Worm (Caenorhabditis elegans): Measurements from ENCODE around the gene F08F8.11.

The F08F8.11 gene

ce11 chrIII:7365602-7366001 is at the start of gene F08F8.11:
Gene F08F8.11, plus strand, starts transcription at chrIII:7365902.
- no peak for TF ChIP-seq bed-3 (GFP tag; optimal IDR thresholded peaks at IDR 0.05)
- TF ChIP-seq tbx-8 (GFP tag; optimal IDR thresholded peaks at IDR 0.05), result no peak
- no peak for TF ChIP-seq unc-120 (tag; optimal IDR thresholded peaks at IDR 0.05; ENCODE audit: poor library complexity, severe bottlenecking)
- no peak for TF ChIP-seq mls-2 (tag; optimal IDR thresholded peaks at IDR 0.05)
- no peak for TF ChIP-seq ham-2 (GFP tag; optimal IDR thresholded peaks at IDR 0.05)
- no peak for TF ChIP-seq nhr-76 (tag; optimal IDR thresholded peaks at IDR 0.05)
- no peak for TF ChIP-seq nhr-28 (tag; optimal IDR thresholded peaks at IDR 0.05)
- no peak for TF ChIP-seq M03D4.4 (tag; optimal IDR thresholded peaks at IDR 0.05)
- no peak for TF ChIP-seq nhr-2 (tag; optimal IDR thresholded peaks at IDR 0.05)
- no peak for TF ChIP-seq zip-8 (tag; optimal IDR thresholded peaks at IDR 0.05)
- TF ChIP-seq pha-4 (tag; optimal IDR thresholded peaks at IDR 0.05), result no peak

ce11 chrIII:7317354-7317753 is 48.3 kb upstream of the F08F8.11 start:
- TF ChIP-seq pha-4 (tag; optimal IDR thresholded peaks at IDR 0.05) (peak; percentile 83), unc-62 (GFP tag; optimal IDR thresholded peaks at IDR 0.05) (no peak)

DNA sequence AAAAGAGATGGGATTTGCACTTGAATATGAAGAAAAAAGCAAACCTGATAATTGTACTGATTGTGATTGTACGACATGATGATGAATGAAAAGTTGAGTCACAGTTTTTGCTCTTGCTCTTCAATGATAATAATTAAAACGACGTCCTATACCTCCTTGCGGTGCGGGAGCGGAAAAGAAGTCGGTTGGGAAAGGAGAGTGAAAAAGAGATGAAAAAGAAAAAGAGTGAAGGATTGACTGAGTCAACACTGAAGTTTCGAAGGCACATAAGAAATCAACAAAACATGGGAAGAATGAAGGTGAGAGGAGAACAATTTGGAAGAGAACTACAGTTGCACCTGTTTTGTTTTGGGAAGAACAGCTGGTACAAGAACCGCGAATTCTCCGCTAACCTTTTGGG is 46.3 kb upstream of the F08F8.11 start, which contains the start of gene F56C9.8:
Gene F56C9.8, minus strand, starts transcription at position 120 of the 400 bp plus-strand sequence.
- TF ChIP-seq ceh-43 (GFP tag; optimal IDR thresholded peaks at IDR 0.05) (no peak), elt-3 (tag; optimal IDR thresholded peaks at IDR 0.05) (no peak), drap-1 (GFP tag; optimal IDR thresholded peaks at IDR 0.05) (no peak), sptf-1 (tag; optimal IDR thresholded peaks at IDR 0.05) (no peak), bed-3 (GFP tag; optimal IDR thresholded peaks at IDR 0.05) (no peak), ceh-83 (GFP tag; optimal IDR thresholded peaks at IDR 0.05) (no peak), mab-5 (tag; optimal IDR thresholded peaks at IDR 0.05) (no peak), mep-1 (tag; optimal IDR thresholded peaks at IDR 0.05) (no peak), pha-4 (tag; optimal IDR thresholded peaks at IDR 0.05) (no peak), hlh-1 (tag; optimal IDR thresholded peaks at IDR 0.05) (no peak), zip-8 (tag; optimal IDR thresholded peaks at IDR 0.05) (no peak), lin-13 (tag; optimal IDR thresholded peaks at IDR 0.05) (no peak), ham-2 (GFP tag; optimal IDR thresholded peaks at IDR 0.05) (no peak), snpc-4 (tag; optimal IDR thresholded peaks at IDR 0.05) (no peak), unc-39 (tag; optimal IDR thresholded peaks at IDR 0.05) (no peak), mls-2 (tag; optimal IDR thresholded peaks at IDR 0.05) (no peak)

DNA sequence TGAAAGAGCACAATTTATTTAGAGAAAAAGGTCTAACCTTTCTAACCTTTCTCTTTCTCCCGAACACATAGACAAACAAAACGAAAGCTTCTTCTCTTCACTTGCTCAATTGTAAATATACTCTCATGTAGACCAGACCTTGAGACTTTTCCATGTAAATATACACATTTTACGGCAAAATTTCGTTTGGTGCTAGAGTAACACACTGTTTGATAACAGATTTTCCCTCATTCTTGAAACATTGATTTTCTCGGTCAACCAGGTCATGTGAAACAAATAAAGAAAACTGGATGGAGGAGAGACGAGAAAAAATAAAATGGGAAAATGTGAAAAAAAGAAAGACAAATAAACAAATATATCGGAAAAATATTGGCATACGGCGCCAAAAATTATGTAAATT is 43.7 kb upstream of the F08F8.11 start:
- no peak for TF ChIP-seq mls-2 (tag; optimal IDR thresholded peaks at IDR 0.05)
- TF ChIP-seq pha-4 (tag; optimal IDR thresholded peaks at IDR 0.05), result peak; percentile 79

DNA sequence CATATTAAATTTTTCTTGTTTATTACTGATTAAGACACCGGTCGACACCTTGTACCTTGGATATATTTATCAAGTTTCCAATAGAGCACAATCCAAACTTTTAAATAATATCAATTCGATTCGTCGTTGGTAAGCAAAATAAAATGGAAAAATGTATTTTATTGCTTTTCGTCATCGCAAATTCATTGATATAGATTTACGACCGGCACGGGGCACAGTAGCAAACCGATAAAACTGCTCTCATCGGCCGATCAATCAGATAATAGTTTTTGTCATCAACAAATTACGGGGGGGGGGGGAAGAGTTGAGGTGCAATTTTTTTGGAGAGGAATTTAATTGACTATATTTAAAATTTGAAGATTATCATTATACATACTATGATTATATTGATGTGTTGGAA is 42.4 kb upstream of the F08F8.11 start:
- TF ChIP-seq pha-4 (tag; optimal IDR thresholded peaks at IDR 0.05), result no peak
- no peak for TF ChIP-seq snpc-4 (tag; optimal IDR thresholded peaks at IDR 0.05)
- no peak for TF ChIP-seq hlh-1 (tag; optimal IDR thresholded peaks at IDR 0.05)
- TF ChIP-seq unc-120 (tag; optimal IDR thresholded peaks at IDR 0.05; ENCODE audit: poor library complexity, severe bottlenecking), result no peak
- no peak for TF ChIP-seq ham-2 (GFP tag; optimal IDR thresholded peaks at IDR 0.05)
- TF ChIP-seq mls-2 (tag; optimal IDR thresholded peaks at IDR 0.05), result no peak

- TF ChIP-seq mep-1 (tag; optimal IDR thresholded peaks at IDR 0.05) (no peak), ces-1 (GFP tag; optimal IDR thresholded peaks at IDR 0.05) (no peak), ceh-43 (GFP tag; optimal IDR thresholded peaks at IDR 0.05) (no peak), pha-4 (tag; optimal IDR thresholded peaks at IDR 0.05) (no peak), zip-8 (tag; optimal IDR thresholded peaks at IDR 0.05) (no peak), blmp-1 (tag; optimal IDR thresholded peaks at IDR 0.05) (no peak), unc-62 (GFP tag; optimal IDR thresholded peaks at IDR 0.05) (no peak), cnd-1 (tag; optimal IDR thresholded peaks at IDR 0.05) (no peak), tbx-8 (GFP tag; optimal IDR thresholded peaks at IDR 0.05) (no peak), nhr-76 (tag; optimal IDR thresholded peaks at IDR 0.05) (no peak), M03D4.4 (tag; optimal IDR thresholded peaks at IDR 0.05) (no peak), flh-1 (GFP tag; optimal IDR thresholded peaks at IDR 0.05) (no peak), sptf-1 (tag; optimal IDR thresholded peaks at IDR 0.05) (no peak), nhr-12 (tag; optimal IDR thresholded peaks at IDR 0.05) (no peak), ham-2 (GFP tag; optimal IDR thresholded peaks at IDR 0.05) (no peak), elt-1 (tag; optimal IDR thresholded peaks at IDR 0.05; ENCODE audit: borderline replicate concordance, insufficient read depth) (no peak), lin-32 (GFP tag; optimal IDR thresholded peaks at IDR 0.05) (no peak), lsy-2 (tag; optimal IDR thresholded peaks at IDR 0.05) (no peak), nhr-2 (tag; optimal IDR thresholded peaks at IDR 0.05) (no peak), drap-1 (GFP tag; optimal IDR thresholded peaks at IDR 0.05) (no peak)
These were observed 36.5 kb upstream of the F08F8.11 start, which contains the start of gene lab-2 for ce11 chrIII:7329155-7329732. Gene lab-2, minus strand, starts transcription at chrIII:7329607.
